Worm (Caenorhabditis elegans): ENCODE data around the gene D2096.7.

The D2096.7 gene

DNA sequence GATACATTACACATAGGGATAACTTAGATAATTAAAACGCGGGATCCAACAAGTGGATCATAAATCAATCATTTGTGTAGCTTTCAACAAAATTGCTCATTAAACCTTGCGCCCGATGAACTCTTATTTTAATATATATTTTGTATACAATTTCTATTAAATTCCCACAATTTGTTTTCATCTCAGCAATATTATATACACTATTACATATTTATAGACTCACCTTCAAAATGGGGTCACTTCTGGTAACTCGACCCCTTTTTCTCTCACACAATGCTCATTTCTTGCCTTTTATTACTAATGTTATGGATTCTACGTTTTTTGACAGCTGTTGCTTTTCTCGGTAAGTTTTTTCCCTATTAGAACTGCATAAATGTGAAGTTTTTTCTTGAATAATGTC is 37.8 kb downstream of the D2096.7 start, which contains the start of gene lgc-6:
Gene lgc-6, plus strand, starts transcription at position 301 of the 400 bp plus-strand sequence.
- TF ChIP-seq ZK546.5 (tag; optimal IDR thresholded peaks at IDR 0.05) (no peak), F13H6.1 (tag; optimal IDR thresholded peaks at IDR 0.05) (no peak), fos-1 (tag; optimal IDR thresholded peaks at IDR 0.05) (no peak), mdl-1 (tag; optimal IDR thresholded peaks at IDR 0.05) (no peak), sma-3 (GFP tag; optimal IDR thresholded peaks at IDR 0.05) (no peak), peb-1 (tag; optimal IDR thresholded peaks at IDR 0.05) (no peak), ztf-1 (GFP tag; conservative IDR thresholded peaks at IDR 0.05) (no peak), mab-5 (tag; optimal IDR thresholded peaks at IDR 0.05) (no peak), crh-2 (tag; optimal IDR thresholded peaks at IDR 0.05) (no peak), alr-1 (tag; optimal IDR thresholded peaks at IDR 0.05) (no peak)

- TF ChIP-seq lin-13 (GFP tag; optimal IDR thresholded peaks at IDR 0.05) (peak; percentile 67), sma-3 (GFP tag; optimal IDR thresholded peaks at IDR 0.05) (peak; percentile 55), ceh-16 (tag; optimal IDR thresholded peaks at IDR 0.05) (peak; percentile 97), sma-9 (GFP tag; optimal IDR thresholded peaks at IDR 0.05) (peak; percentile 5), sma-9 (tag; optimal IDR thresholded peaks at IDR 0.05) (no peak), gmeb-1 (tag; optimal IDR thresholded peaks at IDR 0.05) (no peak), R02D3.7 (tag; optimal IDR thresholded peaks at IDR 0.05) (no peak), ztf-4 (tag; optimal IDR thresholded peaks at IDR 0.05) (no peak), nhr-25 (tag; optimal IDR thresholded peaks at IDR 0.05) (peak; percentile 95), nhr-21 (tag; optimal IDR thresholded peaks at IDR 0.05) (peak; percentile 37), snpc-4 (tag; optimal IDR thresholded peaks at IDR 0.05) (no peak), alr-1 (tag; optimal IDR thresholded peaks at IDR 0.05) (no peak), ama-1 (optimal IDR thresholded peaks at IDR 0.05) (no peak), lin-39 (tag; optimal IDR thresholded peaks at IDR 0.05) (no peak), elt-1 (tag; optimal IDR thresholded peaks at IDR 0.05) (no peak), fos-1 (tag; optimal IDR thresholded peaks at IDR 0.05) (peak; percentile 21), nhr-11 (tag; optimal IDR thresholded peaks at IDR 0.05) (no peak), nhr-129 (tag; optimal IDR thresholded peaks at IDR 0.05) (peak; percentile 68), mab-5 (tag; optimal IDR thresholded peaks at IDR 0.05) (peak; percentile 66), lsy-2 (tag; optimal IDR thresholded peaks at IDR 0.05) (no peak), nhr-6 (tag; optimal IDR thresholded peaks at IDR 0.05) (peak; percentile 80), sem-4 (tag; optimal IDR thresholded peaks at IDR 0.05) (peak; percentile 75), aly-2 (tag; optimal IDR thresholded peaks at IDR 0.05) (no peak), ztf-1 (GFP tag; conservative IDR thresholded peaks at IDR 0.05) (no peak), C34F6.9 (tag; optimal IDR thresholded peaks at IDR 0.05) (peak; percentile 30)
These were observed 43.2 kb downstream of the D2096.7 start, which contains the start of gene his-32 for ce11 chrIV:8333988-8334863. his-32 (plus strand) TSS chrIV:8334305.

- TF ChIP-seq F13H6.1 (tag; optimal IDR thresholded peaks at IDR 0.05) (no peak), R02D3.7 (tag; optimal IDR thresholded peaks at IDR 0.05) (no peak), nhr-25 (tag; optimal IDR thresholded peaks at IDR 0.05) (no peak)
These were observed 43.7 kb downstream of the D2096.7 start, which contains the start of gene his-31 for ce11 chrIV:8333954-8333987. his-31 (minus strand) TSS chrIV:8333983.

DNA sequence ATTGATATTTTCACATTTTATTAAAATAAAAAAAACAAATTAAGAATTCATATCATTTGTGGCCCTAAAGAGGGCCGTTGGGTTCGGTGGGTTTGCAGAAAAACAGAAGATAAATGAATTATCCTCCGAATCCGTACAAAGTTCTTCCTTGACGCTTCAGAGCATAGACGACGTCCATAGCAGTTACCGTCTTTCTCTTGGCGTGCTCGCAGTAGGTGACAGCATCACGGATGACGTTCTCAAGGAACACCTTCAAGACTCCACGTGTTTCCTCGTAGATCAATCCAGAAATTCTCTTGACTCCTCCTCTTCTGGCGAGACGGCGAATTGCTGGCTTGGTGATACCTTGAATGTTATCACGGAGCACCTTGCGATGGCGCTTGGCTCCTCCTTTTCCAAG is 43.9 kb downstream of the D2096.7 start:
- TF ChIP-seq nhr-25 (tag; optimal IDR thresholded peaks at IDR 0.05) (no peak), Y55F3AM.14 (GFP tag; optimal IDR thresholded peaks at IDR 0.05) (no peak), nhr-11 (tag; optimal IDR thresholded peaks at IDR 0.05) (no peak), aly-2 (tag; optimal IDR thresholded peaks at IDR 0.05) (no peak), mdl-1 (tag; optimal IDR thresholded peaks at IDR 0.05) (no peak), skn-1 (tag; optimal IDR thresholded peaks at IDR 0.05) (no peak), lin-13 (GFP tag; optimal IDR thresholded peaks at IDR 0.05) (no peak), zag-1 (tag; optimal IDR thresholded peaks at IDR 0.05) (no peak), lin-39 (tag; optimal IDR thresholded peaks at IDR 0.05) (no peak), nhr-21 (tag; optimal IDR thresholded peaks at IDR 0.05) (no peak), blmp-1 (tag; optimal IDR thresholded peaks at IDR 0.05; ENCODE audit: insufficient read depth) (no peak), sma-9 (GFP tag; optimal IDR thresholded peaks at IDR 0.05) (no peak), sma-9 (tag; optimal IDR thresholded peaks at IDR 0.05) (no peak), sem-4 (tag; optimal IDR thresholded peaks at IDR 0.05) (no peak), ceh-82 (tag; optimal IDR thresholded peaks at IDR 0.05) (no peak), sma-3 (GFP tag; optimal IDR thresholded peaks at IDR 0.05) (no peak), mab-5 (tag; optimal IDR thresholded peaks at IDR 0.05) (no peak), nhr-12 (tag; optimal IDR thresholded peaks at IDR 0.05) (no peak), crh-2 (tag; optimal IDR thresholded peaks at IDR 0.05) (no peak)

Data from whole organism, L2 larva.